Fruit fly (Drosophila melanogaster) whole organism, prepupa: ENCODE data around the gene Rel.

Experiments
- CG31627 ChIP-seq: fragments of 200-800 bp; sonication (Bioruptor generic); optimal IDR thresholded peaks from 3 replicates; lab custom pipeline; 2016; ENCODE audit warnings: missing biosample characterization, missing genetic modification characterization
- CG6276 ChIP-seq: fragments of 200-800 bp; sonication (Bioruptor generic); optimal IDR thresholded peaks from 2 replicates; lab custom pipeline; 2017; ENCODE audit warnings: missing biosample characterization, mild to moderate bottlenecking, missing genetic modification characterization
- CG6854 ChIP-seq: fragments of 200-800 bp; sonication (Bioruptor generic); optimal IDR thresholded peaks from 2 replicates; lab custom pipeline; 2017; ENCODE audit warnings: missing biosample characterization, mild to moderate bottlenecking, missing genetic modification characterization
- CG7368 ChIP-seq: fragments of 200-800 bp; sonication (Bioruptor generic); optimal IDR thresholded peaks from 3 replicates; lab custom pipeline; 2016; ENCODE audit warnings: missing biosample characterization, missing genetic modification characterization
- acj6 ChIP-seq: fragments of 200-800 bp; sonication (Bioruptor generic); optimal IDR thresholded peaks from 3 replicates; lab custom pipeline; 2016; ENCODE audit warnings: missing biosample characterization, missing genetic modification characterization
- eg ChIP-seq: fragments of 200-800 bp; sonication (Bioruptor generic); IDR thresholded peaks from 3 replicates; pipeline ENCODE4 v1.3.6; 2022; ENCODE audit warnings: missing biosample characterization, missing genetic modification characterization
- lz ChIP-seq: fragments of 200-800 bp; sonication (Bioruptor generic); optimal IDR thresholded peaks from 3 replicates; lab custom pipeline; 2016; ENCODE audit warnings: missing biosample characterization, missing genetic modification characterization
- ss ChIP-seq, 2 experiments: fragments of 200-800 bp; sonication (Bioruptor generic); optimal IDR thresholded peaks; 2 replicates in 1 of 2; 3 replicates in 1 of 2; lab custom pipeline; 2017 to 2018; ENCODE audit warnings: mild to moderate bottlenecking in 2 of 2, missing biosample characterization in 2 of 2, missing genetic modification characterization in 2 of 2, moderate library complexity in 1 of 2

DNA sequence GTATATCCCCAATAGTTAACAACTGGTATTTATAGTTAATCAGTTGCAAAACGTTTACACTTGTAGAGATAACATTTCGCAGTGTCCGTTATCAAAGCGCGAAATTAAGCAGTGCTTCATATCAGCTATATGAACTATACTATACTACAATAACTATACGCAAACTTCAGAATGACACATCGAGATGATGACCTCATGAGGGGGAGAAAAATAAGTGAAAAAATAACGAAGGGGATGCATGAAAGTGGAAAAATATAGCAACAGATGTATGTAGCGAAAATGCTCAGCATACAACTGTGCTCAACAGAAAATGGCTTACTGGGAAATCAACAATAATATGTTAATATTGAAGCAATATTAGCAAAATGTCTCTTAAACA lies 17.0 kb downstream of the Rel start:
- TF ChIP-seq CG7368 (GFP tag; lab: Kevin White, UChicago) (no peak), eg (GFP tag; lab: Robert Waterston, UW) (no peak), CG6854 (no peak), acj6 (GFP tag; lab: Kevin White, UChicago) (no peak), ss (GFP tag; optimal IDR thresholded peaks at IDR 0.05; lab: Kevin White, UChicago) (no peak), CG6276 (GFP tag; lab: Kevin White, UChicago) (no peak), lz (no peak), CG31627 (no peak)
